Worm (Caenorhabditis elegans) whole organism, L4/young adult: ENCODE data around the gene F44D12.6.

Source experiments
- W03F9.2 ChIP-seq: fragments of 150-350 bp; optimal IDR thresholded peaks from 2 replicates; lab custom pipeline; 2014; ENCODE audit warnings: missing biosample characterization, missing genetic modification characterization
- dao-5 ChIP-seq: sonication (generic microtip); optimal IDR thresholded peaks from 2 replicates; lab custom pipeline; 2016; ENCODE audit warnings: missing genotype, missing genetic modification characterization, moderate library complexity, missing compliant biosample characterization
- him-1 ChIP-seq: sonication (generic microtip); optimal IDR thresholded peaks from 2 replicates; lab custom pipeline; 2016; ENCODE audit warnings: missing genotype, missing genetic modification reagents, missing genetic modification characterization, missing compliant biosample characterization

ce11 chrIV:10009536-10009935 lies 23.6 kb upstream of the F44D12.6 start, which contains the start of gene magu-4:
- TF ChIP-seq dao-5 (no peak), him-1 (tag; lab: Kevin White, UChicago) (no peak), W03F9.2 (tag; lab: Kevin White, UChicago) (no peak)
